Worm (Caenorhabditis elegans): ENCODE measurements around the gene nlr-1.

nlr-1 gene

DNA sequence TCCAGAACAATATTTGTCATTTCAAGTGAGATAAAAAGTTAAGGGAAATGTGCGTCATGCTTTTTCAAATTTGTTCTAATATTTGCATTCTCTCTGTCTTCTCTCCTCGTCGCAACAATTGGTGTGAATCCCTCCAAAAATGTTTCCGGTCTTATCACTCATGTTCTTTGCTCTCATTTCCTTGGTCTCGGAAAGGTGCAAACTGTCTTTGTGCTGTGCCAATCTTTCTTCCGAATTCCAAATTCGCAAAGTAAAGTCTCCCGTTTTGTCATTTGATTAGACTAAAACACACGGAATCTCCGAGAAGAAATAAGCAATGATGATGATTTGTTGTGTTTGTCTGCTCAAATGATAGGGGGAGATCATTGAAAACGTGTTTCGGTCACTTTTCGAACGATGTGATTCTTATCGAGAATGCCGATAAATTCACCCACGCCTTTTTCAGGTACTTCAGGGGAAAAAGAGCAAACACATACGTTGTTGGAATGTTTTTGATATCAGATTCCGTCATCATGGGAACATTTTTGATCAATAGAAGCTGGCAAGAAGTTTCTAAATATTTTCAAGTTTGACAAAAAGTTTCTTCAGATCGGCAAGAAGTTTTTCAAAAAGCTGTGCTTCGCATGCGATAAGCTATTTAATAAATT lies 12.6 kb downstream of the nlr-1 start:
- TF ChIP-seq nhr-129 (tag; optimal IDR thresholded peaks at IDR 0.05): peak; percentile 50
- no peak for TF ChIP-seq ceh-82 (tag; optimal IDR thresholded peaks at IDR 0.05)

DNA sequence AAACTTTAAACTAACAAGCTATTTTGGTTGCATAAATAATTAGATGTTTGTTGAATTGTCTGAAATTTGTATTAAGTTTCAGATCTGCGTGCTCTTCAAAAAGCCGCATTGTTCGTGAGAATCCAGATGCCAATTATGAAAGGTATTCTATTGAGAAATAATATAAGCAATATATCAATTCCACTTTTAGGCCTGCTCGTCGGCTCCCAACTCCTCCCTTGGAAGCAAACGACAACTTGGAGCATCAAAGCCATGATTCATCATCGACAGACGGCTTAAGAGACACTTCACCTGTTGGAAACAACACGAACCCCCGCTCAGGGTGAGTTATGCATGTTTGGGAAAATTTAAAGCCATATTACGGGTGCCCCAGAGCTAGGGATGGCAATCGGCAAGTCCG lies 15.4 kb downstream of the nlr-1 start:
- no peak for TF ChIP-seq nhr-10 (tag; optimal IDR thresholded peaks at IDR 0.05)
- no peak for TF ChIP-seq sma-9 (GFP tag; optimal IDR thresholded peaks at IDR 0.05)
- TF ChIP-seq sma-9 (tag; optimal IDR thresholded peaks at IDR 0.05): no peak
- TF ChIP-seq zag-1 (tag; optimal IDR thresholded peaks at IDR 0.05): no peak

DNA sequence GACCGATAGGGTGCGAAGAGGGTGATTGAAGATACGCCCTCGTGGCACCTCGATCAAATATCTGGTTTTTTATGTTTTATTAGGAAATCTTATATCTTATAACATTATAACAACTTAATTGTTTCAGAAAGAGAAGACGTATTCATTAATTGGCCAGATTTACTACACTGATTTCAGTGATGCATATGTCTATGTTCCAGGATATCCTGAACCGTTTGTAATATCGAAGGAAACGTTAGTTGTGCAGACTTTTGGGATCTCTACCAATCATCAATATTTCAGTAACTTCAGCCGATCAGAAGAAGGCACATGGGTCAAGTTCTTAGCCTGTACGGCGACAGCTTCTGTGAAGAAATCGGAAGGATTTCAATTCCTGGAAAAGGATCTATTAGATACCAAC lies 17.7 kb downstream of the nlr-1 start:
- TF ChIP-seq snpc-4 (tag; optimal IDR thresholded peaks at IDR 0.05) (no peak), lin-13 (GFP tag; optimal IDR thresholded peaks at IDR 0.05) (no peak), crh-2 (tag; optimal IDR thresholded peaks at IDR 0.05) (no peak), egl-27 (tag; optimal IDR thresholded peaks at IDR 0.05) (no peak), mdl-1 (tag; optimal IDR thresholded peaks at IDR 0.05) (no peak), alr-1 (tag; optimal IDR thresholded peaks at IDR 0.05) (no peak), nhr-23 (tag; optimal IDR thresholded peaks at IDR 0.05) (no peak), elt-1 (tag; optimal IDR thresholded peaks at IDR 0.05) (no peak), fos-1 (tag; optimal IDR thresholded peaks at IDR 0.05) (no peak), lin-39 (tag; optimal IDR thresholded peaks at IDR 0.05) (no peak), ztf-11 (tag; optimal IDR thresholded peaks at IDR 0.05) (no peak), nhr-11 (tag; optimal IDR thresholded peaks at IDR 0.05) (no peak), unc-55 (GFP tag; optimal IDR thresholded peaks at IDR 0.05) (no peak), C34F6.9 (tag; optimal IDR thresholded peaks at IDR 0.05) (no peak), ama-1 (optimal IDR thresholded peaks at IDR 0.05) (no peak)

DNA sequence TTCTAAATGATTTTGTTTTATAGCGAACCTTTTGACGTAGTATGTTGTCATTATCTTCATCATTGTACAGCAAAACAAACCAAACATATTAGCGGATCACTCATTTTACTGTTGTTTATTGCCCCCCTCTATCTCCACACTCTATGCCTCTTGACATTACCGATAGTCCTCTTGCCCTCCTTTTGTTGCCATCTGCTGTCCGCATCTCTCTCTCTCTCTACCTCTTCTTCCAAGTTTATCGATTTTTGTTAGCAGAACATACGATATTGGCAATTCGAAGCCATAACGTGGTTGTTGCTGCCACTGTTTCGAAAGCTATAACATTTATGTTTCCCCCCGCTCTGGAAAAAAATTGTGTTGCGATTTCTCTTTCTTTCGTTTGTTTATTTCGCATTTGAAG lies 20.2 kb downstream of the nlr-1 start:
- TF ChIP-seq nhr-129 (tag; optimal IDR thresholded peaks at IDR 0.05): peak; percentile 62
- TF ChIP-seq elt-3 (tag; optimal IDR thresholded peaks at IDR 0.05): no peak

DNA sequence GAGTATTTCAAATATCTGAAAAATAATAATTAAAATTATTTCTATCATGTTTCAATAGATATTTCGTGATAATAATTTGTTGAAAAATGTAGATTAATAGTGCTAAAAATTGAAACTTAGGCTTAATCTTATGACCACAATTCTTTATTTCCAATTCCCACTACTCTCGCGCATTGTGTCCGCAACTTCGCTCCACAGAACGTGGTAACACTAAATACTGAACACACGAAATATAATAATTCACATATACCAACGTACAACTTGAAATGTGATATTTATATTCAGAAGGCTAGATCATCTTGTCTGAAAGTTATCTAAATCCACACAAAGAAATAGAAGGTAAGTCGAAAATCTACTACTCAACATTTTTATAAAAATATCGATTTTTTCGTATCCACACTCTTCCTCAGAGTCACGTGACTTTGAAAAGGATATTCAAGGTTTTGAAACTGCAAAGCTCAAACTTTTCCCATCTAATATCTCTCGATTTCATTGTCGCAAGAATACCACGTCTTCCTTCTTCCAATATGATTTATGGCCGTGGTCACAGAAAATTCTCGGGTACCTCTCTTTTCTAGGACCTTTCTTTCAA lies 21.4 kb downstream of the nlr-1 start, which contains the start of gene eri-12:
eri-12 (plus strand) TSS at position 197 of the 592 bp plus-strand sequence.
- no peak for TF ChIP-seq ZK546.5 (tag; optimal IDR thresholded peaks at IDR 0.05)
- TF ChIP-seq crh-2 (tag; optimal IDR thresholded peaks at IDR 0.05): peak; percentile 34
- no peak for TF ChIP-seq F13H6.1 (tag; optimal IDR thresholded peaks at IDR 0.05)
- TF ChIP-seq elt-3 (tag; optimal IDR thresholded peaks at IDR 0.05): no peak
- TF ChIP-seq unc-62 (GFP tag; optimal IDR thresholded peaks at IDR 0.05): no peak
- no peak for TF ChIP-seq ceh-16 (tag; optimal IDR thresholded peaks at IDR 0.05)
- TF ChIP-seq ztf-1 (GFP tag; conservative IDR thresholded peaks at IDR 0.05): no peak
- no peak for TF ChIP-seq ceh-82 (tag; optimal IDR thresholded peaks at IDR 0.05)
- TF ChIP-seq sma-9 (GFP tag; optimal IDR thresholded peaks at IDR 0.05): no peak
- TF ChIP-seq sma-9 (tag; optimal IDR thresholded peaks at IDR 0.05): no peak
- no peak for TF ChIP-seq nhr-23 (tag; optimal IDR thresholded peaks at IDR 0.05)
- no peak for TF ChIP-seq mdl-1 (tag; optimal IDR thresholded peaks at IDR 0.05)
- TF ChIP-seq blmp-1 (tag; optimal IDR thresholded peaks at IDR 0.05; ENCODE audit: insufficient read depth): no peak
- no peak for TF ChIP-seq lin-13 (GFP tag; optimal IDR thresholded peaks at IDR 0.05)
- TF ChIP-seq Y55F3AM.14 (GFP tag; optimal IDR thresholded peaks at IDR 0.05): no peak
- no peak for TF ChIP-seq elt-1 (tag; optimal IDR thresholded peaks at IDR 0.05)
- no peak for TF ChIP-seq skn-1 (tag; optimal IDR thresholded peaks at IDR 0.05)
- no peak for TF ChIP-seq nhr-10 (tag; optimal IDR thresholded peaks at IDR 0.05)
- TF ChIP-seq ama-1 (optimal IDR thresholded peaks at IDR 0.05): no peak
- TF ChIP-seq nhr-129 (tag; optimal IDR thresholded peaks at IDR 0.05): peak; percentile 67
- peak; percentile 64 for TF ChIP-seq C34F6.9 (tag; optimal IDR thresholded peaks at IDR 0.05)
- no peak for TF ChIP-seq sem-4 (tag; optimal IDR thresholded peaks at IDR 0.05)
- no peak for TF ChIP-seq peb-1 (tag; optimal IDR thresholded peaks at IDR 0.05)
- TF ChIP-seq unc-55 (GFP tag; optimal IDR thresholded peaks at IDR 0.05): no peak
- peak in 1 of 2 experiments; percentile 27 for TF ChIP-seq lsy-2 (tag; optimal IDR thresholded peaks at IDR 0.05)
- no peak for TF ChIP-seq snpc-4 (tag; optimal IDR thresholded peaks at IDR 0.05)
- no peak for TF ChIP-seq nhr-11 (tag; optimal IDR thresholded peaks at IDR 0.05)
- TF ChIP-seq R02D3.7 (tag; optimal IDR thresholded peaks at IDR 0.05): no peak
- TF ChIP-seq nhr-77 (tag; optimal IDR thresholded peaks at IDR 0.05): no peak
- TF ChIP-seq ztf-11 (tag; optimal IDR thresholded peaks at IDR 0.05): no peak
- TF ChIP-seq dmd-4 (tag; optimal IDR thresholded peaks at IDR 0.05): no peak
- no peak for TF ChIP-seq alr-1 (tag; optimal IDR thresholded peaks at IDR 0.05)
- TF ChIP-seq nhr-25 (tag; optimal IDR thresholded peaks at IDR 0.05): no peak
- no peak for TF ChIP-seq zag-1 (tag; optimal IDR thresholded peaks at IDR 0.05)
- no peak for TF ChIP-seq lin-11 (tag; optimal IDR thresholded peaks at IDR 0.05)

Measured in whole organism, L2 larva.